Worm (Caenorhabditis elegans): ENCODE results near the gene col-139.

col-139 gene

DNA sequence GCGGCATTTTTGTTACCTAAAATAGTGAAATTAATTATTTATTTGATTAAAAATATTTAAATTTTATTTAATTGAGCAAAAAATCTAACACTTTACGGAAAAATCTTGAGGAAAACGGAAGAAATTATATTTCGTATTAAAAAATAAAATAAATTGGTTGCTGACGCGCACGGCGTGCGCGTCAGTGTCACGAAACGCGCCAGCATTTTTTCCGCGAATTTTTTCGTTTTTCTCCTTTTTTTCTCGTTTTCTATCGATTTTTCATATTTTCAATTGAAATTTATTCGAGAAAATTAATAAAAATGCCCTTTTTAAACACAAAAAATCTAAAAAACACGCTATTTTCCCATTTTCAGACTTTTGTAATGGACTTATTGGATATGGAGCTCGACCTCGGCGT lies 38.0 kb downstream of the col-139 start, which contains the start of the genes Y61A9LA.10 and F54D11.4 (continued):
- TF ChIP-seq ceh-45 (GFP tag; IDR thresholded peaks at IDR 0.05) (no peak), ceh-24 (tag; optimal IDR thresholded peaks at IDR 0.05) (no peak), ceh-9 (tag; optimal IDR thresholded peaks at IDR 0.05) (no peak), che-1 (tag; optimal IDR thresholded peaks at IDR 0.05) (no peak), ttx-3 (tag; optimal IDR thresholded peaks at IDR 0.05) (no peak), pqm-1 (tag; optimal IDR thresholded peaks at IDR 0.05) (no peak), pag-3 (tag; optimal IDR thresholded peaks at IDR 0.05; ENCODE audit: borderline replicate concordance) (no peak), rnt-1 (tag; optimal IDR thresholded peaks at IDR 0.05) (no peak), dve-1 (tag; optimal IDR thresholded peaks at IDR 0.05) (no peak), T23F11.4 (GFP tag; optimal IDR thresholded peaks at IDR 0.05) (no peak), lin-11 (tag; optimal IDR thresholded peaks at IDR 0.05) (no peak), dmd-4 (tag; optimal IDR thresholded peaks at IDR 0.05; ENCODE audit: borderline replicate concordance) (no peak), tbx-7 (tag; optimal IDR thresholded peaks at IDR 0.05) (no peak), hlh-6 (tag; optimal IDR thresholded peaks at IDR 0.05) (no peak), pat-9 (tag; optimal IDR thresholded peaks at IDR 0.05) (no peak), ceh-19 (GFP tag; optimal IDR thresholded peaks at IDR 0.05) (no peak), ceh-14 (tag; optimal IDR thresholded peaks at IDR 0.05) (no peak), nhr-11 (tag; optimal IDR thresholded peaks at IDR 0.05) (no peak), npax-4 (tag; optimal IDR thresholded peaks at IDR 0.05) (peak; percentile 13), K09A11.1 (tag; optimal IDR thresholded peaks at IDR 0.05; ENCODE audit: insufficient read depth) (no peak), sox-4 (tag; optimal IDR thresholded peaks at IDR 0.05) (no peak), ceh-18 (tag; optimal IDR thresholded peaks at IDR 0.05) (no peak), unc-42 (tag; optimal IDR thresholded peaks at IDR 0.05) (peak; percentile 4), nfya-1 (tag; optimal IDR thresholded peaks at IDR 0.05) (peak; percentile 13), sox-2 (GFP tag; IDR thresholded peaks at IDR 0.05) (no peak), ceh-31 (tag; optimal IDR thresholded peaks at IDR 0.05) (peak; percentile 8), zip-5 (tag; optimal IDR thresholded peaks at IDR 0.05) (no peak), eyg-1 (tag; optimal IDR thresholded peaks at IDR 0.05) (no peak), ref-2 (tag; optimal IDR thresholded peaks at IDR 0.05) (no peak)

DNA sequence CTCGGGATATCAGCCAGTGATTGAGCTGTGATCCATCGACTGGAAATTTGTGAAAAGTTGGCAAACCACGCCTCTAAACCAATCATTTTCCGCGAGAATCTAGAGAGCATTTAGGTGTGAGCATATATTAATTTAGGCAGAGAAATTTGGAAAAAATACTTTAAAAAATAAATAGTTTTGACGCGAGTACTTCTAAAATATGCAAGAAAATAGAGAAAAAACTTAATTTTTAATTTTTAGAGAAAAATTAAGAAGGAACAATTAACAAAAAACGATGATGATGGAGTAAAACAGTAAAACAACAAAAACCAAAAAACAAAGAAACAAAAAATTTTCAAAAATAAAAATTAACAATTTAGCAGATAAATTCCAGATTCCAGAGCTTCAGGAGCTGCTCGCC lies 46.9 kb downstream of the col-139 start, which contains the start of gene txt-6:
txt-6 (minus strand) TSS at position 101 of the 400 bp plus-strand sequence.
- TF ChIP-seq che-1 (tag; optimal IDR thresholded peaks at IDR 0.05) (no peak), Y22D7AL.16 (tag; optimal IDR thresholded peaks at IDR 0.05) (no peak), ets-4 (tag; optimal IDR thresholded peaks at IDR 0.05) (no peak)

All from whole organism, late embryonic.